Worm (Caenorhabditis elegans) whole organism, dauer: ENCODE data around the gene srx-6.

Experiments used
- unc-62 ChIP-seq: sonication (generic microtip); optimal IDR thresholded peaks from 2 replicates; lab custom pipeline; 2017; ENCODE audit warnings: missing biosample characterization, missing genetic modification reagents, missing genetic modification characterization

The srx-6 gene

DNA sequence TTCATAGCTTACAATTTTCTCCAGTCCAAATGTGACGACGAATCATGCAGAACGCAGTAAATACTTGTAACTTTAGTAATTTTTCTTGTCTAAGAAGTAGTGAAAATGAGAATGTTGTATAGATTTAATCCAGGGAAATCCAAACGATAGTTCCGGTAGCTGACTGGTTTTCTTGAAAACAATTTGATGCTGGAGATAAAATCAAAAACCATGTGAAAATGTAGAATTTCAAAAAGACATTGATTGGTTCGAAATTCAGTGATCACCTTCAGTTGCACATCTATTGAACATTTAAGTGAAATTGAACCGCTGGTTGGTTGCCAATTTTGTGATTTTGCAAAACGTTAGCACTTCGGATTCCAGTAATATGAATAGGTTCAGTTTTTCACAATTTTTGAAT is 49.1 kb downstream of the srx-6 start, which contains the start of gene C13A2.9:
Gene C13A2.9 (minus strand): TSS at position 101 of the 400 bp plus-strand sequence.
- no peak for TF ChIP-seq unc-62 (GFP tag; lab: Kevin White, UChicago)
